Worm (Caenorhabditis elegans): ENCODE results near the gene sre-2.

Gene sre-2

DNA sequence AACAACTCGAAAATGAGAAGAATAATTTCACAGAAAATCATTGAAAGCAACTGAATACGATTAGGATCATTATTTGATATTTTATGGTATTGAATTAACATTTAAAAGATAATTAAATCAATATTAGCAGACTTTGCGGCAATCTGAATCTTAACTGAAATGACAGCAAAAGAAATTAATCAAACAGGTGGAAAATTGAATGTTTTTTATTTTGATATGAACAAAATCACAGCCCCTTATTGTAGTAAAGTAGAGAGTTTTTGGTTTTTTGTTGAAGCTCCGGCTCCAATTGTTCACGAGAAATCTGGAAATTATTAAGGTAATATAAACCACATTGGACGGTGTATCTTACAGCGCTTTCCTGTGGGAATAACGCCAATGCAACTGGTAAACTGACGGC lies at the start of gene sre-2:
sre-2 (minus strand) TSS at position 101 of the 400 bp plus-strand sequence.
- no peak for TF ChIP-seq klf-2 (GFP tag; conservative IDR thresholded peaks at IDR 0.05)
- no peak for TF ChIP-seq ztf-23 (GFP tag; IDR thresholded peaks at IDR 0.05)
- no peak for TF ChIP-seq flt-1 (GFP tag; IDR thresholded peaks at IDR 0.05)
- TF ChIP-seq tab-1 (GFP tag; IDR thresholded peaks at IDR 0.05): no peak
- no peak for TF ChIP-seq T22C8.4 (GFP tag; IDR thresholded peaks at IDR 0.05)
- no peak for TF ChIP-seq med-1 (GFP tag; optimal IDR thresholded peaks at IDR 0.05; ENCODE audit: insufficient read depth)
- no peak for TF ChIP-seq cog-1 (tag; optimal IDR thresholded peaks at IDR 0.05)
- no peak for TF ChIP-seq ref-1 (GFP tag; conservative IDR thresholded peaks at IDR 0.05)
- TF ChIP-seq ztf-29 (GFP tag; IDR thresholded peaks at IDR 0.05): no peak

DNA sequence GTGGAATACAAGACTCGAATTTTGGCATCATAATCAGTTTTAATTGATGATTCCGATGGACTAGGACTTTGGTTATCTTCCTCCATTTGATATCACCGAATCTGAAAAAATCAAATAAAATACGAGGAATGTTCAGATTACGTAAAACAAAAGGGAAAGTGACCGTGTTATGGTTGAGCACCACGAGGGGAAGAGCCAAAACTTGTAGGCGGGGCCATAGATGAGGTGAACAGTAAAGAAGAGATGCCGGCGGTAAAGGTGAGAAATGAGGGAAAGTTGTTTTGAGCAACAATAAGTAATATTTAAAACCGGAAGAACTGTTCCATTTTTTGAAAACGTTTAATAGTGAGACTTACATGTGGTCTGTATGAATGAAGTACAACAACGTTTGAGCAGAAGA lies 48.0 kb upstream of the sre-2 start, which contains the start of gene F10B5.3:
F10B5.3 (minus strand) TSS at position 101 of the 400 bp plus-strand sequence.
- TF ChIP-seq klf-2 (GFP tag; conservative IDR thresholded peaks at IDR 0.05) (no peak), cog-1 (tag; optimal IDR thresholded peaks at IDR 0.05) (no peak), tab-1 (GFP tag; IDR thresholded peaks at IDR 0.05) (no peak), ref-1 (GFP tag; conservative IDR thresholded peaks at IDR 0.05) (no peak), flt-1 (GFP tag; IDR thresholded peaks at IDR 0.05) (no peak), T22C8.4 (GFP tag; IDR thresholded peaks at IDR 0.05) (no peak), ztf-29 (GFP tag; IDR thresholded peaks at IDR 0.05) (no peak), med-1 (GFP tag; optimal IDR thresholded peaks at IDR 0.05; ENCODE audit: insufficient read depth) (no peak), ztf-23 (GFP tag; IDR thresholded peaks at IDR 0.05) (no peak)

DNA sequence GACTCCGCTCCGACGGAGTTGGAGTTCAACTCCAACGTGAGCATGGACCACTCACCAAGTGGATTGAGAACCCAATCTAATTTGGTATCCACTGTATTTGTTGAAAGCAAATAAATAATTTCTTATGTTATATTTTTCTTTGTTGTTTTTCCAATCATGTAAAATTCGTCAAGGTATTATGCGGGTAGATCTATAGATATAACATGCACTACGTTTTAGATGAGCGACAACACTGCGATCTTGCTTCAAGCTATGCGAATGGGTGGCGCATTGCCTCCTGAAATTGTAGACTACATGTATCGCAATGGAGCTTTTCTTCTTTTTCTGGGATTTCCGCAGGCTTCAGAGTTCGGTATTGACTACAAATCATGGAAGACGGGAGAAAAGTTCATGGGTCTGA lies 42.6 kb upstream of the sre-2 start, which contains the start of gene F10B5.2:
F10B5.2 (plus strand) TSS at position 220 of the 400 bp plus-strand sequence.
- no peak for TF ChIP-seq med-1 (GFP tag; optimal IDR thresholded peaks at IDR 0.05; ENCODE audit: insufficient read depth)
- no peak for TF ChIP-seq ztf-29 (GFP tag; IDR thresholded peaks at IDR 0.05)
- TF ChIP-seq klf-2 (GFP tag; conservative IDR thresholded peaks at IDR 0.05): no peak
- no peak for TF ChIP-seq flt-1 (GFP tag; IDR thresholded peaks at IDR 0.05)
- TF ChIP-seq ref-1 (GFP tag; conservative IDR thresholded peaks at IDR 0.05): no peak
- no peak for TF ChIP-seq T22C8.4 (GFP tag; IDR thresholded peaks at IDR 0.05)
- TF ChIP-seq ztf-23 (GFP tag; IDR thresholded peaks at IDR 0.05): no peak
- no peak for TF ChIP-seq tab-1 (GFP tag; IDR thresholded peaks at IDR 0.05)
- no peak for TF ChIP-seq cog-1 (tag; optimal IDR thresholded peaks at IDR 0.05)

DNA sequence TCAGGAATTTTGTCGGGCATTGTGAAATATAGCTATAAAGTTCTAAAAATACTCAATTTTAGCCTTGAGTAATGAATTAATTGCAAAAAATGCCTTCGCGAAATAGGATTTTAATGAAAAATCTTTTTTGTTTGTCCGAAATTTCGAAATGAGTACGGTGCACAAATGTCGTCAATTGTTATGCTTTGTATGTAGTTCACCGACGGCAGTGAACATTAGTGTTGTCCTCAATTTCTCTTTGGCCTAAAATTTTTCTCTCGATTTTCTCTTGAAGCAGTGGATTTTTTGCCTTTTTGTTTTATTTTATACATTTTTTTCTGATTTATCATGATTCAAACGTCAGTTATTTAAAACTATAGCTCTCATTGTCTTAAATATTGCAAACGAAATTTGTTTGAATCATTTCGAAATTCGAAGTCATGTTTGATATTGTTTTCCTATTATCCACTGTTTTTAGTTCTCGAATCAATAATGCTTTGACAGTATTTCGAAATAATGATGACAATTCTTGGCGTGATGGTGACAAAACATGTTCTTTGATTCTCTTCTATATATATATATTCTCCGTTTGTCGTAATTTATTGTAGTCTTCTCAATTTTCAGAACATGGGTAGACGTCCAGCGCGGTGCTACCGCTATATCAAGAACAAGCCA lies 41.5 kb upstream of the sre-2 start, which contains the start of the genes ints-11 and rpl-10:
ints-11 (minus strand) TSS at position 201 of the 654 bp plus-strand sequence.
rpl-10 (plus strand) TSS at position 604 of the 654 bp plus-strand sequence.
- TF ChIP-seq ztf-23 (GFP tag; IDR thresholded peaks at IDR 0.05) (no peak), ref-1 (GFP tag; conservative IDR thresholded peaks at IDR 0.05) (no peak), med-1 (GFP tag; optimal IDR thresholded peaks at IDR 0.05; ENCODE audit: insufficient read depth) (no peak), klf-2 (GFP tag; conservative IDR thresholded peaks at IDR 0.05) (no peak), flt-1 (GFP tag; IDR thresholded peaks at IDR 0.05) (no peak), T22C8.4 (GFP tag; IDR thresholded peaks at IDR 0.05) (no peak), cog-1 (tag; optimal IDR thresholded peaks at IDR 0.05) (no peak), ztf-29 (GFP tag; IDR thresholded peaks at IDR 0.05) (no peak), tab-1 (GFP tag; IDR thresholded peaks at IDR 0.05) (no peak)

DNA sequence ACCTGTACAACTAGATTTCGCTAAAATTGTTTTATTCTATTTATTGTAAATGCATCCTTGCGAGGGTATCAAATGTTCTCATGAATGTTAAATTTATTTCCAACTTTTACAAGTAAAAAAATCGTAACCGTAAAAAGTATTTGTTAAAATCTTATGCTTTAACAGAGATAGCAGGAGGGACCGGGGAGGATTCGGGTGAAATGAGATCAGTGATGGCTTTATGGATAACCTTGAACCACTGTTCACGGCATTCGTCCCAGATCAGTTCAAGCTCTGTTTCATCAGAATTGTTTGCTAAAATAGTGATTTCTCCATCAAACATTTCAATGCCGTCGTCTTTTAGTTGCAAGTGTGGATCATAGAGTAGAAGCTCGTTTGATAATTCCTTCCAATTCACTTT lies 39.2 kb upstream of the sre-2 start:
- TF ChIP-seq ref-1 (GFP tag; conservative IDR thresholded peaks at IDR 0.05): no peak
- no peak for TF ChIP-seq cog-1 (tag; optimal IDR thresholded peaks at IDR 0.05)
- no peak for TF ChIP-seq klf-2 (GFP tag; conservative IDR thresholded peaks at IDR 0.05)

DNA sequence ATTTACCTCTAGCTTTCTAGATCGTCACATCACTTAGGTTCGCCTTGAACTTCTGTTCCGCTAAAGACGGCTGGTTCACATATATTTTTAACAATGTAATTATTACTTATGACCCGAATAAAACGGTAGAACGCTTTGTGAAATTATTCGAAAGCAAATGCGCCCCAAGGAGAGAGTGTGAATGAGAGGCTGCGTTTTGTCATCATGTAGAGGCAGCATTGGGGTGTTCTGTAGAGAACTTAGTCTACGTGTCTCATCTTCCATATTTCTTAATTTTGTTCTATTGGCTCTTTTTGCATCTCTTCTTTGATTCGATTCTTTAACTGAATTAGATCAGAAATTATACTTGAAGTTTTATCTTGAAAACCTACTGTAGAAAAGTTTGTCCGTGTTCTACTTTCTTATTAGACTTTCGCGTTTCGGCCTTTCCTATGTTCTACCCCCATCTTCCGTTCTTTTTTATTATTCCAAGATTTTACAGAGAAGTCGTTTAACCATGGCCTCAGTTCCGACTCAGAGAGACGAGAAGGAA lies 36.1 kb upstream of the sre-2 start, which contains the start of gene cdc-48.2:
cdc-48.2 (plus strand) TSS at position 482 of the 532 bp plus-strand sequence.
- TF ChIP-seq ref-1 (GFP tag; conservative IDR thresholded peaks at IDR 0.05) (no peak), med-1 (GFP tag; optimal IDR thresholded peaks at IDR 0.05; ENCODE audit: insufficient read depth) (no peak)

DNA sequence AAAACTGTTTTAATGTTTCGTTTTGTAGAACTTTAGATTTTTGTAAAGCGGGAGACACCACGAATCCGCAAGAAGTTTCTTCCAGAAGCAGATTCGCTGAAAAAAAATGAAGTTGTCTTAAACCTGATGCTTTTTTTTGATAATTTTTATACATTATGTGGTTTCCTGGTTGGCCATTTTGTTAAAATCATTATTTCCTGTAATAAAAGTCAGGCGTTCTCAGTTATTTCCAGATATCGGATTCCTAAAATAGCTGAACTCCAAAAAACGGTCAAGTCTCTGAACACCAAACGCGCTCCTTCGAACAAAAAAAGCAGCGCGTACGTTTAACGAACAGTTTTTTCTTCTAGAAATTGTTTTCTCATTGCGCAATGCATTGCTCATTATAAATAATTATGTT lies 35.4 kb upstream of the sre-2 start:
- TF ChIP-seq klf-2 (GFP tag; conservative IDR thresholded peaks at IDR 0.05) (no peak), ztf-23 (GFP tag; IDR thresholded peaks at IDR 0.05) (0 out of 2 replicates have a peak, but pooled peaks have one; percentile 32), flt-1 (GFP tag; IDR thresholded peaks at IDR 0.05) (no peak), ztf-29 (GFP tag; IDR thresholded peaks at IDR 0.05) (no peak), cog-1 (tag; optimal IDR thresholded peaks at IDR 0.05) (peak; percentile 32), ref-1 (GFP tag; conservative IDR thresholded peaks at IDR 0.05) (no peak)

DNA sequence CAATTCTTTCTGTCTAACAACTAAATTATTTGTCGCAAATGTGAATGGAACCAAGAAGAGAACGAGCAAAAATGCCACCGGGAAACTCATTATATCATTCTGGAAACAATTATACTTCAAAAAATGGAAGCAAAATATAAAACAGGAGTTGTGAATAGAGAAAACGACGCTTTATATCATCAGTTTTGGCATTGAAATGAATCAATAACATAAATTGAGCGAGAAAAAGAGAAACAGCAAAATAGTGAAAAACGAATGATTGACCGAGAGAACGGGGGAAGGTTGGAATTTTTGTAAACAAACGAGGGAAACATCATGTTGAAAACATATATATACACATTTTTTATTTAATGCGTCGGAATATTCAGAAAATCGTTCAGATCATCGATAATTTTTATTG lies 34.9 kb upstream of the sre-2 start, which contains the start of gene ctns-1:
ctns-1 (minus strand) TSS at position 101 of the 400 bp plus-strand sequence.
- no peak for TF ChIP-seq flt-1 (GFP tag; IDR thresholded peaks at IDR 0.05)
- TF ChIP-seq ztf-23 (GFP tag; IDR thresholded peaks at IDR 0.05): no peak
- no peak for TF ChIP-seq ref-1 (GFP tag; conservative IDR thresholded peaks at IDR 0.05)
- no peak for TF ChIP-seq med-1 (GFP tag; optimal IDR thresholded peaks at IDR 0.05; ENCODE audit: insufficient read depth)
- no peak for TF ChIP-seq ztf-29 (GFP tag; IDR thresholded peaks at IDR 0.05)
- TF ChIP-seq T22C8.4 (GFP tag; IDR thresholded peaks at IDR 0.05): no peak
- no peak for TF ChIP-seq klf-2 (GFP tag; conservative IDR thresholded peaks at IDR 0.05)
- TF ChIP-seq tab-1 (GFP tag; IDR thresholded peaks at IDR 0.05): no peak
- TF ChIP-seq cog-1 (tag; optimal IDR thresholded peaks at IDR 0.05): no peak

DNA sequence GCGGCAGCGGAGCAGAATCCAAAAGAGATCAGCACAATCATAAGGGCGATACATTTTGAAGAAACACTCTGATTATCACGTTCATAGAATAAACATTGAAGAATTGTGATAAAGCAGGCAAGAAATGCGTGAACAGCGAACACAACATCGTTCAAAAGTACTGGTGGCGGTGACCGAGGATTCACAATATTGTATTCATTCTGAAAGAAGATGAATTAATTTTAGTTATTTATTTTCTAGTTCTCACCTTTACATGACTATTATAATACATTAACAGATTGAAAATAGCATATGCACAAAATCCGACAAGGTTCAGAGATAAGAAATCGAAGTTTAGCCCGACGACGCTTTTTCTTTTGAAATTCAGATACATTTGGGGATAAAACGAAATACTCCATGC lies 34.0 kb upstream of the sre-2 start:
- no peak for TF ChIP-seq tab-1 (GFP tag; IDR thresholded peaks at IDR 0.05)

DNA sequence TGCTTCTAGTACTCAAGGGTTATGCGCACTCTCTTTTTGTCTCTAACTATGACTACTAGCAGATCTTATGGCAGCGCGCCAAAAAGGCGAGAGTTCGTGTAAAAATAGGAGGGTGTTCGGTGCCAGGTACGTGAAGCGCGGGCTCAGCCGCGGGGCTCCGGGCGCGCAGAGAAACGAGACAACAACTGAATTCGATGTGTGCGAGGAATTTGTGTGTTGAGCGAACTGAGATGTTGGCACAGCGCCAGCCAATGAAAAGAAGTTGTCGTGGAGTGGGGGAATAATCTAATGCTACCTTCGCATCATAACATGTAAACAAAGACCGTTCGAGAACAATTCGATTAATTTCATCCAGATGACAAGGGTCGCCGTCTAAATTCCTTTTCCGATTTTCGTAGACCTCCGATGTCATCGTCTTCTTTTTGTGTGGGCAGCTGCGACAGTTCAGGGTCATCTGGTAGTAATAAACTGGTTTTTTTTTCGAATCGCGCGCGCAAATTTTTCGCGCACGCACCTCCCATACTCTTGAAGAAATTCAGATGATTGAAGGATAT lies 29.5 kb upstream of the sre-2 start:
- TF ChIP-seq tab-1 (GFP tag; IDR thresholded peaks at IDR 0.05) (0 out of 2 replicates have a peak, but pooled peaks have one; percentile 25), T22C8.4 (GFP tag; IDR thresholded peaks at IDR 0.05) (no peak), cog-1 (tag; optimal IDR thresholded peaks at IDR 0.05) (no peak), flt-1 (GFP tag; IDR thresholded peaks at IDR 0.05) (0 out of 2 replicates have a peak, but pooled peaks have one; percentile 5), klf-2 (GFP tag; conservative IDR thresholded peaks at IDR 0.05) (no peak)
